Fruit fly (Drosophila melanogaster): ENCODE results near the gene CG42685.

dm6 chr2L:14684966-14685365, 45.0 kb downstream of the CG42685 start:
- TF ChIP-seq EcR (GFP tag; optimal IDR thresholded peaks at IDR 0.05) (peak in 1 of 2 experiments; percentile 80), psq (optimal IDR thresholded peaks at IDR 0.05) (no peak), Dll (optimal IDR thresholded peaks at IDR 0.05) (no peak)
